Fruit fly (Drosophila melanogaster) whole organism, embryonic: ENCODE results near the gene CG31960.
A peak's percentile ranks its signal among the peaks of the same experiment; 100 is the strongest.

ENCODE experiments used
- Asciz ChIP-seq: fragments of 200-800 bp; sonication (Bioruptor generic); optimal IDR thresholded peaks from 2 replicates; lab custom pipeline; 2017; ENCODE audit warnings: missing biosample characterization, mild to moderate bottlenecking, missing genetic modification characterization, missing genetic modification reagents
- B-H1 ChIP-seq: fragments of 200-800 bp; sonication (Bioruptor generic); IDR thresholded peaks from 3 replicates; pipeline ENCODE4 v1.3.6; 2022; ENCODE audit warnings: missing biosample characterization, missing genetic modification characterization
- Bdp1 ChIP-seq: fragments of 200-800 bp; sonication (Bioruptor generic); optimal IDR thresholded peaks from 3 replicates; lab custom pipeline; 2016; ENCODE audit warnings: missing biosample characterization, missing genetic modification characterization
- C15 ChIP-seq: fragments of 200-800 bp; sonication (Bioruptor generic); IDR thresholded peaks from 3 replicates; pipeline ENCODE4 v1.3.6; 2022; ENCODE audit warnings: missing biosample characterization, missing genetic modification characterization
- CG10209 ChIP-seq: fragments of 200-800 bp; sonication (Bioruptor generic); optimal IDR thresholded peaks from 3 replicates; lab custom pipeline; 2017; ENCODE audit warnings: missing biosample characterization, mild to moderate bottlenecking, missing genetic modification characterization, missing genetic modification reagents
- CG11093 ChIP-seq: fragments of 200-800 bp; sonication (Bioruptor generic); IDR thresholded peaks from 3 replicates; pipeline ENCODE4 v1.3.6; 2022; ENCODE audit warnings: missing biosample characterization, missing genetic modification characterization
- CG11560 ChIP-seq: fragments of 200-800 bp; sonication (Bioruptor generic); IDR thresholded peaks from 3 replicates; pipeline ENCODE4 v1.3.6; 2022; ENCODE audit warnings: missing biosample characterization, missing genetic modification characterization
- CG11695 ChIP-seq: fragments of 200-800 bp; sonication (Bioruptor generic); IDR thresholded peaks from 3 replicates; pipeline ENCODE4 v1.3.6; 2022; ENCODE audit warnings: missing biosample characterization, missing genetic modification characterization
- CG12659 ChIP-seq: fragments of 200-800 bp; sonication (Bioruptor generic); optimal IDR thresholded peaks from 3 replicates; lab custom pipeline; 2017; ENCODE audit warnings: mild to moderate bottlenecking, missing biosample characterization, missing genetic modification reagents, missing genetic modification characterization
- CG13775 ChIP-seq: fragments of 200-800 bp; sonication (Bioruptor generic); optimal IDR thresholded peaks from 3 replicates; lab custom pipeline; 2017; ENCODE audit warnings: missing biosample characterization, mild to moderate bottlenecking, missing genetic modification characterization
- CG13894 ChIP-seq: fragments of 200-800 bp; sonication (Bioruptor generic); optimal IDR thresholded peaks from 3 replicates; lab custom pipeline; 2018; ENCODE audit warnings: missing biosample characterization, mild to moderate bottlenecking, missing genetic modification characterization, moderate library complexity
- CG15011 ChIP-seq: fragments of 200-800 bp; sonication (Bioruptor generic); optimal IDR thresholded peaks from 3 replicates; lab custom pipeline; 2018; ENCODE audit warnings: missing biosample characterization, mild to moderate bottlenecking, missing genetic modification characterization
- CG1792 ChIP-seq: fragments of 200-800 bp; sonication (Bioruptor generic); optimal IDR thresholded peaks from 2 replicates; lab custom pipeline; 2016; ENCODE audit warnings: missing biosample characterization, missing genetic modification characterization
- CG18011 ChIP-seq: fragments of 200-800 bp; sonication (Bioruptor generic); optimal IDR thresholded peaks from 2 replicates; lab custom pipeline; 2017; ENCODE audit warnings: missing biosample characterization, missing genetic modification characterization, mild to moderate bottlenecking, moderate library complexity, missing genotype
- CG18619 ChIP-seq: fragments of 200-800 bp; sonication (Bioruptor generic); optimal IDR thresholded peaks from 3 replicates; lab custom pipeline; 2017; ENCODE audit warnings: missing biosample characterization, mild to moderate bottlenecking, missing genetic modification characterization
- CG18764 ChIP-seq: fragments of 200-800 bp; sonication (Bioruptor generic); optimal IDR thresholded peaks from 3 replicates; lab custom pipeline; 2016; ENCODE audit warnings: missing biosample characterization, missing genetic modification characterization
- CG2202 ChIP-seq: fragments of 200-800 bp; sonication (Bioruptor generic); optimal IDR thresholded peaks from 2 replicates; lab custom pipeline; 2018; ENCODE audit warnings: missing biosample characterization, mild to moderate bottlenecking, missing genetic modification characterization
- CG32532 ChIP-seq: fragments of 200-800 bp; sonication (Bioruptor generic); IDR thresholded peaks from 2 replicates; pipeline ENCODE4 v1.3.6; 2022; ENCODE audit warnings: missing biosample characterization, missing genetic modification characterization
- CG33213 ChIP-seq: fragments of 200-800 bp; sonication (Bioruptor generic); optimal IDR thresholded peaks from 3 replicates; lab custom pipeline; 2016; ENCODE audit warnings: missing biosample characterization, missing genetic modification characterization
- CG34422 ChIP-seq: fragments of 200-800 bp; sonication (Bioruptor generic); IDR thresholded peaks from 3 replicates; pipeline ENCODE4 v1.3.6; 2022; ENCODE audit warnings: missing biosample characterization, missing genetic modification characterization
- CG42726 ChIP-seq: fragments of 200-800 bp; sonication (Bioruptor generic); IDR thresholded peaks from 2 replicates; pipeline ENCODE4 v1.3.6; 2022; ENCODE audit warnings: missing biosample characterization, missing genetic modification characterization; ENCODE audit not compliant: partially characterized antibody
- CG4730 ChIP-seq: fragments of 200-800 bp; sonication (Bioruptor generic); IDR thresholded peaks from 2 replicates; pipeline ENCODE4 v1.3.6; 2022; ENCODE audit warnings: missing biosample characterization, missing genetic modification characterization
- CG5180 ChIP-seq: fragments of 200-800 bp; sonication (Bioruptor generic); optimal IDR thresholded peaks from 3 replicates; lab custom pipeline; 2017; ENCODE audit warnings: missing biosample characterization, missing genetic modification characterization, mild to moderate bottlenecking, moderate library complexity, missing genetic modification reagents
- CG5953 ChIP-seq: fragments of 200-800 bp; sonication (Bioruptor generic); IDR thresholded peaks from 2 replicates; pipeline ENCODE4 v1.3.6; 2022; ENCODE audit warnings: missing biosample characterization, missing genetic modification characterization
- CG7556 ChIP-seq: fragments of 200-800 bp; sonication (Bioruptor generic); optimal IDR thresholded peaks from 2 replicates; lab custom pipeline; 2017; ENCODE audit warnings: missing biosample characterization, mild to moderate bottlenecking, missing genetic modification characterization
- CG8388 ChIP-seq: fragments of 200-800 bp; sonication (Bioruptor generic); optimal IDR thresholded peaks from 2 replicates; lab custom pipeline; 2019; ENCODE audit warnings: missing biosample characterization, mild to moderate bottlenecking, missing genetic modification characterization, moderate library complexity
- Doc3 ChIP-seq: fragments of 200-800 bp; sonication (Bioruptor generic); IDR thresholded peaks from 3 replicates; pipeline ENCODE4 v1.3.6; 2022; ENCODE audit warnings: missing biosample characterization, missing genetic modification characterization; ENCODE audit not compliant: partially characterized antibody
- H15 ChIP-seq: fragments of 200-800 bp; sonication (Bioruptor generic); IDR thresholded peaks from 3 replicates; pipeline ENCODE4 v1.3.6; 2022; ENCODE audit warnings: missing biosample characterization, missing genetic modification characterization
- Hr51 ChIP-seq, 2 experiments: fragments of 200-800 bp; sonication (Bioruptor generic); optimal IDR thresholded peaks; 2 replicates in 1 of 2; 3 replicates in 1 of 2; lab custom pipeline; 2016 to 2018; ENCODE audit warnings: missing biosample characterization in 2 of 2, missing genetic modification characterization in 2 of 2, mild to moderate bottlenecking in 1 of 2, moderate library complexity in 1 of 2
- Hr78 ChIP-seq, 2 experiments: fragments of 200-800 bp in 1 of 2; fragments of >200 bp in 1 of 2; sonication (Bioruptor generic) in 1 of 2; optimal IDR thresholded peaks; 2 replicates each; lab custom pipeline; 2017 to 2019; ENCODE audit warnings: missing biosample characterization in 2 of 2, missing genetic modification characterization in 2 of 2, mild to moderate bottlenecking in 1 of 2, moderate library complexity in 1 of 2
- Hsf ChIP-seq: fragments of 200-800 bp; sonication (Bioruptor generic); optimal IDR thresholded peaks from 3 replicates; lab custom pipeline; 2016; ENCODE audit warnings: missing biosample characterization, missing genetic modification characterization
- NC2β ChIP-seq: fragments of 200-800 bp; sonication (Bioruptor generic); optimal IDR thresholded peaks from 2 replicates; lab custom pipeline; 2016; ENCODE audit warnings: missing biosample characterization, missing genetic modification characterization
- Oaz ChIP-seq: fragments of 200-800 bp; sonication (Bioruptor generic); IDR thresholded peaks from 2 replicates; pipeline ENCODE4 v1.3.6; 2022; ENCODE audit warnings: missing biosample characterization, missing genetic modification characterization
- Scr ChIP-seq: fragments of 200-800 bp; sonication (Bioruptor generic); IDR thresholded peaks from 2 replicates; pipeline ENCODE4 v1.3.6; 2022; ENCODE audit warnings: missing biosample characterization, missing genetic modification characterization; ENCODE audit not compliant: partially characterized antibody
- Usf ChIP-seq: fragments of 200-800 bp; sonication (Bioruptor generic); optimal IDR thresholded peaks from 2 replicates; lab custom pipeline; 2017; ENCODE audit warnings: missing genotype, missing biosample characterization, missing genetic modification characterization
- Xrp1 ChIP-seq: fragments of 200-800 bp; sonication (Bioruptor generic); IDR thresholded peaks from 2 replicates; pipeline ENCODE4 v1.3.6; 2022; ENCODE audit warnings: missing biosample characterization, missing genetic modification characterization
- cg ChIP-seq: fragments of 200-800 bp; sonication (Bioruptor generic); optimal IDR thresholded peaks from 3 replicates; lab custom pipeline; 2019; ENCODE audit warnings: missing biosample characterization, mild to moderate bottlenecking, missing genetic modification characterization, moderate library complexity
- chm ChIP-seq: fragments of 200-800 bp; sonication (Bioruptor generic); IDR thresholded peaks from 2 replicates; pipeline ENCODE4 v1.3.6; 2022; ENCODE audit warnings: missing biosample characterization, missing genetic modification characterization
- dm ChIP-seq: fragments of 200-800 bp; sonication (Bioruptor generic); optimal IDR thresholded peaks from 3 replicates; lab custom pipeline; 2016; ENCODE audit warnings: missing biosample characterization, missing genetic modification characterization
- en ChIP-seq: fragments of 200-800 bp; sonication (Bioruptor generic); optimal IDR thresholded peaks from 2 replicates; lab custom pipeline; 2016; ENCODE audit warnings: missing biosample characterization, missing genetic modification characterization
- hb ChIP-seq: fragments of 200-800 bp; sonication (Bioruptor generic); IDR thresholded peaks from 3 replicates; pipeline ENCODE4 v1.3.6; 2022; ENCODE audit warnings: missing biosample characterization, missing genetic modification characterization; ENCODE audit not compliant: partially characterized antibody
- nerfin-2 ChIP-seq: fragments of 200-800 bp; sonication (Bioruptor generic); IDR thresholded peaks from 2 replicates; pipeline ENCODE4 v1.3.6; 2022; ENCODE audit warnings: missing biosample characterization, missing genetic modification characterization; ENCODE audit not compliant: partially characterized antibody
- pb ChIP-seq: fragments of 200-800 bp; sonication (Bioruptor generic); optimal IDR thresholded peaks from 3 replicates; lab custom pipeline; 2016; ENCODE audit warnings: missing biosample characterization, missing genetic modification characterization
- pnt ChIP-seq: fragments of 200-800 bp; sonication (Bioruptor generic); optimal IDR thresholded peaks from 3 replicates; lab custom pipeline; 2016; ENCODE audit warnings: missing biosample characterization, missing genetic modification characterization
- ro ChIP-seq: fragments of 200-800 bp; sonication (Bioruptor generic); IDR thresholded peaks from 2 replicates; pipeline ENCODE4 v1.3.6; 2022; ENCODE audit warnings: missing biosample characterization, missing genetic modification characterization
- sima ChIP-seq: fragments of 200-800 bp; sonication (Bioruptor generic); optimal IDR thresholded peaks from 2 replicates; lab custom pipeline; 2016; ENCODE audit warnings: missing biosample characterization, missing genetic modification characterization
- slou ChIP-seq: fragments of 200-800 bp; sonication (Bioruptor generic); optimal IDR thresholded peaks from 3 replicates; lab custom pipeline; 2016; ENCODE audit warnings: missing biosample characterization, missing genetic modification characterization
- vnd ChIP-seq: fragments of 200-800 bp; sonication (Bioruptor generic); IDR thresholded peaks from 3 replicates; pipeline ENCODE4 v1.3.6; 2022; ENCODE audit warnings: missing biosample characterization, missing genetic modification characterization; ENCODE audit not compliant: partially characterized antibody
- wdn ChIP-seq: fragments of 200-800 bp; sonication (Bioruptor generic); IDR thresholded peaks from 2 replicates; pipeline ENCODE4 v1.3.6; 2022; ENCODE audit warnings: missing biosample characterization, missing genetic modification characterization
- zen ChIP-seq: fragments of 200-800 bp; sonication (Bioruptor generic); optimal IDR thresholded peaks from 3 replicates; lab custom pipeline; 2018; ENCODE audit warnings: missing biosample characterization, mild to moderate bottlenecking, missing genetic modification characterization, moderate library complexity

CG31960 gene

dm6 chr2L:3779143-3779788 lies 5.5 kb upstream of the CG31960 start (continued):
- TF ChIP-seq CG2202 (tag; lab: Kevin White, UChicago): no peak
- no peak for TF ChIP-seq Doc3 (GFP tag; lab: Robert Waterston, UW)
- no peak for TF ChIP-seq C15 (GFP tag; lab: Robert Waterston, UW)
- TF ChIP-seq CG8388: no peak
- TF ChIP-seq Bdp1 (GFP tag; lab: Kevin White, UChicago): no peak
- no peak for TF ChIP-seq Oaz
- no peak for TF ChIP-seq CG1792 (GFP tag; lab: Kevin White, UChicago)
- TF ChIP-seq CG5180 (GFP tag; lab: Kevin White, UChicago): no peak
- TF ChIP-seq pnt: no peak
- TF ChIP-seq pb (GFP tag; lab: Kevin White, UChicago): no peak
- TF ChIP-seq slou (GFP tag; lab: Kevin White, UChicago): no peak
- TF ChIP-seq CG13894 (tag; lab: Kevin White, UChicago): peak; percentile 61
- peak; percentile 48 for TF ChIP-seq CG7556 (GFP tag; lab: Kevin White, UChicago)
- TF ChIP-seq zen (tag; lab: Kevin White, UChicago): no peak
- no peak for TF ChIP-seq Asciz
- TF ChIP-seq CG10209 (GFP tag; lab: Kevin White, UChicago): peak; percentile 21
- no peak for TF ChIP-seq CG5953 (GFP tag; lab: Robert Waterston, UW)
- TF ChIP-seq CG34422: no peak
- TF ChIP-seq vnd (GFP tag; lab: Robert Waterston, UW): no peak
- TF ChIP-seq dm: no peak
- no peak for TF ChIP-seq en (GFP tag; lab: Kevin White, UChicago)
- TF ChIP-seq H15 (GFP tag; lab: Robert Waterston, UW): no peak
- no peak for TF ChIP-seq Hsf (GFP tag; lab: Kevin White, UChicago)
- no peak for TF ChIP-seq CG33213 (GFP tag; lab: Kevin White, UChicago)
- TF ChIP-seq CG4730 (GFP tag; lab: Robert Waterston, UW): no peak
- no peak for TF ChIP-seq sima (GFP tag; lab: Kevin White, UChicago)
- no peak for TF ChIP-seq B-H1 (GFP tag; lab: Robert Waterston, UW)
- no peak for TF ChIP-seq wdn (GFP tag; lab: Robert Waterston, UW)
- peak; percentile 31 for TF ChIP-seq CG12659
- no peak for TF ChIP-seq NC2β (GFP tag; lab: Kevin White, UChicago)
- TF ChIP-seq cg (GFP tag; lab: Kevin White, UChicago): no peak
- TF ChIP-seq CG18011 (GFP tag; lab: Kevin White, UChicago): no peak
- peak; percentile 48 for TF ChIP-seq CG18619 (GFP tag; lab: Kevin White, UChicago)
- no peak for TF ChIP-seq hb (GFP tag; lab: Robert Waterston, UW)
- TF ChIP-seq Usf: no peak
- no peak for TF ChIP-seq CG18764 (GFP tag; lab: Kevin White, UChicago)
- TF ChIP-seq nerfin-2 (GFP tag; lab: Robert Waterston, UW): no peak
- TF ChIP-seq ro (GFP tag; lab: Robert Waterston, UW): no peak
- TF ChIP-seq CG13775: peak; percentile 52
- no peak for TF ChIP-seq CG32532
- TF ChIP-seq CG11560 (tag; lab: Robert Waterston, UW): no peak
- no peak for TF ChIP-seq CG42726 (GFP tag; lab: Robert Waterston, UW)
- no peak for TF ChIP-seq Hr78 (GFP tag; optimal IDR thresholded peaks at IDR 0.05; lab: Kevin White, UChicago)
- peak in 1 of 2 experiments; percentile 23 for TF ChIP-seq Hr51 (GFP tag; optimal IDR thresholded peaks at IDR 0.05; lab: Kevin White, UChicago)
- no peak for TF ChIP-seq CG11093 (GFP tag; lab: Robert Waterston, UW)
- TF ChIP-seq CG15011: no peak
- TF ChIP-seq Xrp1 (GFP tag; lab: Robert Waterston, UW): no peak
- no peak for TF ChIP-seq CG11695 (GFP tag; lab: Robert Waterston, UW)
- no peak for TF ChIP-seq chm (GFP tag; lab: Robert Waterston, UW)
- TF ChIP-seq Scr (GFP tag; lab: Robert Waterston, UW): no peak
